Fruit fly (Drosophila melanogaster): Measurements from ENCODE around the gene wkd.

The wkd gene

DNA sequence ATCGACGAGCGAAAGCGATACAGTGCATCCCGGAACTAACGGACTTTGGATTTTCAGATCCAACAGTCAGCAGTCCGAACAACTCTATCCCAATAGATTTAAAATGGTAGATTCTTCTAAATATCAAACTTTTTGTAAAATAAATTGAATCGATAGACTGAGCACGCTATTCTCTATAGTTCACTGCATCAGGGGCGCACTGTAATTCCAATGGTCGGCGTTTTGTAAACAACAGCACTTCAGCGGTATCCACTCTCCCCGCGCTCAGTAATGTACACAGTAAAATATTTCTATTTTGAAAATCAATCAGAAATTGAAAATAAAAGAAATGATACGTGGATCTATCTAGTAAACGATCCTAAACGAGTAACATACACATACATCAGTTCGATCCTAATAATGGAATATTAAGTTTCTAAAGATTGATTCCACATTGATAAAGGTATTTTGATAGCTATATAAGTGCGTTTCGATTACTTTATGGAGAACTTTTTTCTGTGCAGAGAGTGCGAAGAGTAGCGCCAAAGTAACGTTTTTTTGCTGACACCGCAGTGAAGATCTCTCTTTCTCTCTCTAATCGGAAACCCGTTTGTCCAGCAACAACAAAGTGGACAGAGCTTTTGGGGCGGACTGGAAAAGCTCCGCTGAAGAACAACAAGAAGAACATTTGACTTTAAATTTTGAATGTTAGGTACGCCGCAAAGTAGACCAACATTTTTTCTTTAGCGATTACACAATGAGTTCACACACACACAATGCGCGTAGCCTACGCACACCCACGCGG, 18.9 kb upstream of the wkd start (continued):
- TF ChIP-seq CG11504 (tag; optimal IDR thresholded peaks at IDR 0.05) = peak; percentile 95
- TF ChIP-seq CG33213 (GFP tag; optimal IDR thresholded peaks at IDR 0.05) = peak; percentile 84
- peak; percentile 59 for TF ChIP-seq kni (GFP tag; optimal IDR thresholded peaks at IDR 0.05)
- TF ChIP-seq bigmax (GFP tag; optimal IDR thresholded peaks at IDR 0.05) = no peak
- TF ChIP-seq CG9727 (GFP tag; optimal IDR thresholded peaks at IDR 0.05) = peak; percentile 82
- peak; percentile 73 for TF ChIP-seq CG1529 (GFP tag; optimal IDR thresholded peaks at IDR 0.05)
- peak; percentile 74 for TF ChIP-seq sr (GFP tag; IDR thresholded peaks at IDR 0.05)
- peak; percentile 92 for TF ChIP-seq lbe (GFP tag; optimal IDR thresholded peaks at IDR 0.05)
- peak; percentile 70 for TF ChIP-seq CG3163 (GFP tag; optimal IDR thresholded peaks at IDR 0.05)
- TF ChIP-seq Stat92E (GFP tag; optimal IDR thresholded peaks at IDR 0.05) = peak in 1 of 3 experiments; percentile 67
- TF ChIP-seq CG17829 (tag; optimal IDR thresholded peaks at IDR 0.05) = peak; percentile 94
- 0 out of 2 replicates have a peak, but pooled peaks have one; percentile 38 for TF ChIP-seq nerfin-2 (GFP tag; IDR thresholded peaks at IDR 0.05; ENCODE audit: partially characterized antibody)
- TF ChIP-seq cato (GFP tag; optimal IDR thresholded peaks at IDR 0.05; ENCODE audit: borderline replicate concordance) = peak; percentile 40
- TF ChIP-seq CG7839 (tag; optimal IDR thresholded peaks at IDR 0.05) = peak; percentile 92
- TF ChIP-seq CG7357 (GFP tag; IDR thresholded peaks at IDR 0.05) = peak; percentile 86
- peak; percentile 86 for TF ChIP-seq pho (GFP tag; optimal IDR thresholded peaks at IDR 0.05)
- peak; percentile 66 for TF ChIP-seq TFAM (GFP tag; optimal IDR thresholded peaks at IDR 0.05)
- peak; percentile 90 for TF ChIP-seq CG6854 (GFP tag; optimal IDR thresholded peaks at IDR 0.05)
- peak; percentile 97 for TF ChIP-seq row (GFP tag; IDR thresholded peaks at IDR 0.05)
- TF ChIP-seq CG6765 (GFP tag; optimal IDR thresholded peaks at IDR 0.05) = peak; percentile 94
- TF ChIP-seq Dad (GFP tag; optimal IDR thresholded peaks at IDR 0.05) = peak; percentile 88
- peak; percentile 92 for TF ChIP-seq HLH3B (GFP tag; IDR thresholded peaks at IDR 0.05)
- peak; percentile 42 for TF ChIP-seq YL-1 (GFP tag; optimal IDR thresholded peaks at IDR 0.05)
- TF ChIP-seq CG11723 (GFP tag; optimal IDR thresholded peaks at IDR 0.05) = peak; percentile 75
- TF ChIP-seq H2.0 (GFP tag; IDR thresholded peaks at IDR 0.05) = peak; percentile 89
- peak; percentile 86 for TF ChIP-seq CG11085 (GFP tag; IDR thresholded peaks at IDR 0.05)
- peak; percentile 96 for TF ChIP-seq Fer1 (GFP tag; optimal IDR thresholded peaks at IDR 0.05)
- TF ChIP-seq HmgZ (tag; optimal IDR thresholded peaks at IDR 0.05) = peak; percentile 88
- peak; percentile 89 for TF ChIP-seq CG4854 (GFP tag; optimal IDR thresholded peaks at IDR 0.05)
- TF ChIP-seq jumu (GFP tag; optimal IDR thresholded peaks at IDR 0.05) = peak; percentile 96
- TF ChIP-seq crc (GFP tag; optimal IDR thresholded peaks at IDR 0.05) = peak; percentile 91
- peak; percentile 90 for TF ChIP-seq onecut (GFP tag; IDR thresholded peaks at IDR 0.05)
- peak; percentile 82 for TF ChIP-seq Ravus (GFP tag; IDR thresholded peaks at IDR 0.05)
- TF ChIP-seq trh (GFP tag; optimal IDR thresholded peaks at IDR 0.05) = peak; percentile 59
- no peak; the same call in 1 of the 2 replicates for TF ChIP-seq Bgb (GFP tag; IDR thresholded peaks at IDR 0.05; ENCODE audit: partially characterized antibody)
- peak; percentile 97 for TF ChIP-seq CG34422 (GFP tag; IDR thresholded peaks at IDR 0.05)
- no peak for TF ChIP-seq HLHmδ (GFP tag; optimal IDR thresholded peaks at IDR 0.05)
- TF ChIP-seq Mad (GFP tag; optimal IDR thresholded peaks at IDR 0.05) = peak; percentile 69
- TF ChIP-seq Mes4 (GFP tag; optimal IDR thresholded peaks at IDR 0.05) = peak; percentile 64
- no peak for TF ChIP-seq mld (GFP tag; IDR thresholded peaks at IDR 0.05; ENCODE audit: partially characterized antibody)
- peak; percentile 10; the same call in 1 of the 2 replicates for TF ChIP-seq crol (GFP tag; IDR thresholded peaks at IDR 0.05)
- peak; percentile 78 for TF ChIP-seq gcm (GFP tag; optimal IDR thresholded peaks at IDR 0.05)
- TF ChIP-seq jing (GFP tag; optimal IDR thresholded peaks at IDR 0.05) = peak; percentile 75
- TF ChIP-seq CG13287 (GFP tag; IDR thresholded peaks at IDR 0.05; ENCODE audit: partially characterized antibody) = no peak; the same call in 1 of the 2 replicates
- peak; percentile 94 for TF ChIP-seq tin (GFP tag; optimal IDR thresholded peaks at IDR 0.05)
- peak; percentile 74 for TF ChIP-seq CG9437 (GFP tag; optimal IDR thresholded peaks at IDR 0.05)
- TF ChIP-seq mam (GFP tag; optimal IDR thresholded peaks at IDR 0.05) = peak; percentile 97
- peak; percentile 88 for TF ChIP-seq chm (GFP tag; IDR thresholded peaks at IDR 0.05)

Data from whole organism, embryonic.